Worm (Caenorhabditis elegans) whole organism, L2 larva: ENCODE results near the gene inx-18.

Experiments used
- C34F6.9 ChIP-seq: fragments of 150-350 bp; optimal IDR thresholded peaks from 2 replicates; lab custom pipeline; 2014; ENCODE audit warnings: missing biosample characterization, missing genetic modification characterization
- F13H6.1 ChIP-seq: sonication (generic microtip); optimal IDR thresholded peaks from 2 replicates; lab custom pipeline; 2016; ENCODE audit warnings: missing genetic modification characterization, missing compliant biosample characterization
- Y55F3AM.14 ChIP-seq: fragments of 200-800 bp; sonication (Bioruptor generic); optimal IDR thresholded peaks from 2 replicates; lab custom pipeline; 2018; ENCODE audit warnings: mild to moderate bottlenecking, missing genetic modification characterization, missing compliant biosample characterization
- ama-1 ChIP-seq: fragments of 150-350 bp; optimal IDR thresholded peaks from 2 replicates; lab custom pipeline; 2018; ENCODE audit warnings: inconsistent platforms
- blmp-1 ChIP-seq: sonication (generic microtip); optimal IDR thresholded peaks from 2 replicates; lab custom pipeline; 2017; ENCODE audit warnings: missing genetic modification characterization, mild to moderate bottlenecking, missing compliant biosample characterization, antibody characterized with exemption, moderate library complexity; ENCODE audit not compliant: insufficient read depth
- ceh-16 ChIP-seq: fragments of 150-350 bp; optimal IDR thresholded peaks from 2 replicates; lab custom pipeline; 2014; ENCODE audit warnings: missing biosample characterization, missing genetic modification characterization
- crh-2 ChIP-seq: sonication (generic microtip); optimal IDR thresholded peaks from 2 replicates; lab custom pipeline; 2017; ENCODE audit warnings: missing biosample characterization, missing genetic modification characterization
- elt-1 ChIP-seq: fragments of 150-350 bp; optimal IDR thresholded peaks from 2 replicates; lab custom pipeline; 2014; ENCODE audit warnings: missing biosample characterization, missing genetic modification characterization
- elt-3 ChIP-seq: sonication (generic microtip); optimal IDR thresholded peaks from 2 replicates; lab custom pipeline; 2017; ENCODE audit warnings: missing biosample characterization, missing genetic modification characterization
- fos-1 ChIP-seq: fragments of 150-350 bp; optimal IDR thresholded peaks from 2 replicates; lab custom pipeline; 2014; ENCODE audit warnings: missing biosample characterization, missing genetic modification characterization
- gmeb-1 ChIP-seq: fragments of 150-350 bp; optimal IDR thresholded peaks from 2 replicates; lab custom pipeline; 2014; ENCODE audit warnings: missing biosample characterization, missing genetic modification characterization
- lin-39 ChIP-seq: fragments of 150-350 bp; optimal IDR thresholded peaks from 2 replicates; lab custom pipeline; 2014; ENCODE audit warnings: missing biosample characterization, missing genetic modification reagents, missing genetic modification characterization
- lsy-2 ChIP-seq, 2 experiments: fragments of 150-350 bp in 1 of 2; sonication (generic microtip) in 1 of 2; optimal IDR thresholded peaks; 2 replicates each; lab custom pipeline; 2014 to 2017; ENCODE audit warnings: missing biosample characterization in 2 of 2, missing genetic modification characterization in 2 of 2
- mab-5 ChIP-seq: fragments of 150-350 bp; optimal IDR thresholded peaks from 2 replicates; lab custom pipeline; 2014; ENCODE audit warnings: missing biosample characterization, missing genetic modification characterization
- mbf-1 ChIP-seq: sonication (generic microtip); optimal IDR thresholded peaks from 2 replicates; lab custom pipeline; 2017; ENCODE audit warnings: missing biosample characterization, missing genetic modification characterization
- mdl-1 ChIP-seq, 2 experiments: fragments of 150-350 bp in 1 of 2; sonication (generic microtip) in 1 of 2; optimal IDR thresholded peaks; 2 replicates each; lab custom pipeline; 2017; ENCODE audit warnings: missing biosample characterization in 2 of 2, missing genetic modification characterization in 2 of 2
- nhr-11 ChIP-seq: fragments of 150-350 bp; optimal IDR thresholded peaks from 2 replicates; lab custom pipeline; 2014; ENCODE audit warnings: missing biosample characterization, missing genetic modification characterization
- nhr-129 ChIP-seq: fragments of 150-350 bp; optimal IDR thresholded peaks from 2 replicates; lab custom pipeline; 2014; ENCODE audit warnings: missing biosample characterization, missing genetic modification characterization
- nhr-23 ChIP-seq: fragments of 150-350 bp; optimal IDR thresholded peaks from 2 replicates; lab custom pipeline; 2014; ENCODE audit warnings: missing biosample characterization, missing genetic modification reagents, missing genetic modification characterization
- nhr-237 ChIP-seq: fragments of 150-350 bp; optimal IDR thresholded peaks from 2 replicates; lab custom pipeline; 2014; ENCODE audit warnings: missing biosample characterization, missing genetic modification characterization
- nhr-25 ChIP-seq: fragments of 150-350 bp; sonication (generic microtip); optimal IDR thresholded peaks from 3 replicates; lab custom pipeline; 2014; ENCODE audit warnings: missing biosample characterization, missing genetic modification characterization
- nhr-77 ChIP-seq: fragments of 150-350 bp; optimal IDR thresholded peaks from 2 replicates; lab custom pipeline; 2014; ENCODE audit warnings: missing biosample characterization, missing genetic modification characterization
- peb-1 ChIP-seq: fragments of 150-350 bp; optimal IDR thresholded peaks from 2 replicates; lab custom pipeline; 2014; ENCODE audit warnings: missing biosample characterization, missing genetic modification characterization
- sem-4 ChIP-seq: fragments of 150-350 bp; optimal IDR thresholded peaks from 2 replicates; lab custom pipeline; 2014; ENCODE audit warnings: missing biosample characterization, missing genetic modification reagents, missing genetic modification characterization
- skn-1 ChIP-seq: sonication (generic microtip); optimal IDR thresholded peaks from 2 replicates; lab custom pipeline; 2017; ENCODE audit warnings: missing biosample characterization, missing genetic modification characterization
- sma-3 ChIP-seq: sonication (generic microtip); optimal IDR thresholded peaks from 2 replicates; lab custom pipeline; 2016; ENCODE audit warnings: missing genetic modification reagents, missing genetic modification characterization, missing compliant biosample characterization
- sma-9 ChIP-seq, 2 experiments: fragments of 150-350 bp in 1 of 2; sonication (generic microtip) in 1 of 2; optimal IDR thresholded peaks; 2 replicates each; lab custom pipeline; 2014 to 2016; ENCODE audit warnings: missing genetic modification characterization in 2 of 2, mild to moderate bottlenecking in 1 of 2, missing biosample characterization in 1 of 2, missing compliant biosample characterization in 1 of 2, missing genetic modification reagents in 1 of 2, moderate library complexity in 1 of 2
- snpc-4 ChIP-seq: fragments of 150-350 bp; optimal IDR thresholded peaks from 2 replicates; lab custom pipeline; 2014; ENCODE audit warnings: missing biosample characterization, missing genetic modification characterization
- unc-62 ChIP-seq: fragments of 150-350 bp; optimal IDR thresholded peaks from 2 replicates; lab custom pipeline; 2014; ENCODE audit warnings: missing biosample characterization, missing genetic modification reagents, missing genetic modification characterization
- ztf-1 ChIP-seq: fragments of 200-800 bp; sonication (Bioruptor generic); conservative IDR thresholded peaks from 2 replicates; pipeline ENCODE4 v1.3.6; 2022; ENCODE audit warnings: missing genetic modification characterization, missing compliant biosample characterization
- ztf-4 ChIP-seq: fragments of 150-350 bp; optimal IDR thresholded peaks from 2 replicates; lab custom pipeline; 2014; ENCODE audit warnings: missing biosample characterization, missing genetic modification characterization

inx-18 gene

DNA sequence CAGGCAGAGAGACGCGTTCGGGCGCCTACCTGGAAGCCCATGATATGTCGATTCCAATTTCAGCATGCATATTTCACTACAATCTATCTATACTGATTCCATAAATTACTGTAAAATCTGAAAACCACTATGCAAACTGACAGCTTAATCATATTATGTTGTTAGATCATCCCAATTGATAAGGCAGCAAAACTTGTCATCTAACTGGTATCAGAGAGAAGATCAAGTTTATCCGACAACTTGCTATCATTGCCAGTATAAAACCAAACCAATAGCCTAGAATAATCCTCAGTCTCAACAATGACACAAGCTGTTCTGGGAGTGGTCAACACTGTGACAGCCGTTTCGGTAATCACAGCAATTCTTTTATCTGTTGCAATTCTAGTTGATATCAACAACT, 2.0 kb upstream of the inx-18 start, which contains the start of gene col-102:
TSS of gene col-102 (plus strand) at position 301 of the 400 bp plus-strand sequence.
- TF ChIP-seq mbf-1 (tag; lab: Kevin White, UChicago) (no peak), mdl-1 (tag; optimal IDR thresholded peaks at IDR 0.05; lab: Kevin White, UChicago) (no peak), crh-2 (tag; lab: Kevin White, UChicago) (no peak), nhr-11 (tag; lab: Kevin White, UChicago) (no peak), blmp-1 (tag; lab: Kevin White, UChicago) (no peak), skn-1 (no peak), elt-3 (no peak), nhr-129 (tag; lab: Kevin White, UChicago) (no peak), nhr-237 (tag; lab: Kevin White, UChicago) (no peak), C34F6.9 (tag; lab: Kevin White, UChicago) (no peak), nhr-25 (tag; lab: Kevin White, UChicago) (no peak), ama-1 (lab: Kevin White, UChicago) (no peak), nhr-77 (tag; lab: Kevin White, UChicago) (no peak), F13H6.1 (tag; lab: Kevin White, UChicago) (no peak), ztf-1 (GFP tag; lab: Robert Waterston, UW) (no peak)

DNA sequence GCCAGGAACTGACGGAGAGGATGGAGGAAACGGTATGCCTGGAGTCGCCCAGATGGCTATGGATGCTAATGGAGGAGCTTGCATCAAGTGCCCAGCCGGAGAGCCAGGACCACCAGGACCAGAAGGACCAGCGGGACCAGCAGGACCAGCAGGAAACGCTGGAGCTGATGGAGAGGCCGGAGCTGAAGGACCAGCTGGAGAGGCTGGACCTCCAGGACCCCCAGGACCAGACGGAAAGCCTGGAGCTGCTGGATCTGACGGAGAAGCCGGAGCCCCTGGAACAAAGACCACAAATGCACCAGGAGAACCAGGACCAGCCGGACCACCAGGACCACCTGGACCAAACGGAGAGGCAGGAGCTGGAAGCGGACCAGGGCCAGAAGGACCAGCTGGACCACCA, 1.3 kb upstream of the inx-18 start:
- TF ChIP-seq ztf-1 (GFP tag; lab: Robert Waterston, UW) (no peak), fos-1 (tag; lab: Kevin White, UChicago) (no peak), mab-5 (tag; lab: Kevin White, UChicago) (no peak), C34F6.9 (tag; lab: Kevin White, UChicago) (no peak), ceh-16 (tag; lab: Kevin White, UChicago) (no peak), elt-1 (no peak), blmp-1 (tag; lab: Kevin White, UChicago) (no peak), sma-9 (GFP tag; optimal IDR thresholded peaks at IDR 0.05; lab: Kevin White, UChicago) (no peak), sma-9 (tag; optimal IDR thresholded peaks at IDR 0.05; lab: Kevin White, UChicago) (no peak)
- TF ChIP-seq, all 48 proteins: peak for 0

DNA sequence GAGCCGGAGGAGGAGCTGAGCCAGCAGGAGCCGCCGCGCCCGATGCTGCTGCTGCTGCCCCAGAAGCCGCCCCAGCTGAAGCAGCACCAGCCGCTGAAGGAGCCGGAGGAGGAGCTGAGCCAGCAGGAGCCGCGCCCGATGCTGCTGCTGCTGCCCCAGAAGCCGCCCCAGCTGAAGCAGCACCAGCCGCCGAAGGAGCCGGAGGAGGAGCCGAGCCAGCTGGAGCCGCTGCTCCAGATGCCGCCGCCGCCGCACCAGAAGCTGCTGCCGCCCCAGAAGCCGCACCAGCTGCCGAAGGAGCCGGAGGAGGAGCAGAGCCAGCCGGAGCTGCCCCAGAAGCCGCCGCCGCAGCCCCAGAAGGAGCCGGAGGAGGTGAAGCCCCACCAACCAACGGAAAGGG, 724 bp upstream of the inx-18 start:
- TF ChIP-seq gmeb-1 (tag; lab: Kevin White, UChicago) (no peak), nhr-129 (tag; lab: Kevin White, UChicago) (no peak), lsy-2 (tag; optimal IDR thresholded peaks at IDR 0.05; lab: Kevin White, UChicago) (no peak), nhr-23 (tag; lab: Kevin White, UChicago) (no peak)

DNA sequence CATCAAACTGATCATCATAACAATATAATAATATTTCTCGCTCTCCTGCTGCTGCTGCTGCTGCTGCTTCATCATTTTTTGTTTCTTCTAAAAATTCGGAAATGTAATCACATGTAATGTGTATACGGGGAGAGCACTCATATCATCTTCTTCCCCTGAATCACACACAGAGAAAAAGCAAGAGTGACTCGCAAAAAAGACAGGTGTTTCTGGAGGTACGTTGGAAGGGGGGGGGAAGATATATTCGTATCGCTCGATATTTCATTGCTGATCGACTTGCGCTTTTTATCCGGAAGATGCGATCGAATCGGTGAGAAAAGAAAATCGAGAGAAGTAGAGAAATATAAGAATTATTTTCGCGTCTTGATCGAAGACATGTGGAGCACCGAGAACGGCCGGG, 1.5 kb downstream of the inx-18 start:
- TF ChIP-seq F13H6.1 (tag; lab: Kevin White, UChicago) (peak; percentile 24), sem-4 (tag; lab: Kevin White, UChicago) (no peak), nhr-129 (tag; lab: Kevin White, UChicago) (peak; percentile 47)

DNA sequence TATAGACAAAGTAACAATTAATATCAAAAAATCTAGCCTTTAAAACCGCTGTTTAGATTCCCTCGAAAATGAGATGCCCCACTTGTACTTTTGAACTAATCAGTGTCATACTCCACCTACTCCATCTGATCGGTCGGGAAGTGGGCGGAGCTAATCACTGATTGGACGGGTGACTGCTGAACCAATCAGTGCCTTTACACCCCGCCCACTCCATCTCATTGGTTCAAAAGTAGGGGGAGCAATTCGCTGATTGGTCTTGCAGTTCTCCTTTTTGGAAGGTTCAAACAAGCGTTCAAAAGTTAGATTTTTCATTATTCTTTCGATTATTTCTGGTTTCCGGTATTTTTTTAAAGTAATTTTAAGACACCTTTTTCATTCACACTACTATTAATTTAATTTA, 7.0 kb downstream of the inx-18 start:
- TF ChIP-seq blmp-1 (tag; lab: Kevin White, UChicago), result no peak

DNA sequence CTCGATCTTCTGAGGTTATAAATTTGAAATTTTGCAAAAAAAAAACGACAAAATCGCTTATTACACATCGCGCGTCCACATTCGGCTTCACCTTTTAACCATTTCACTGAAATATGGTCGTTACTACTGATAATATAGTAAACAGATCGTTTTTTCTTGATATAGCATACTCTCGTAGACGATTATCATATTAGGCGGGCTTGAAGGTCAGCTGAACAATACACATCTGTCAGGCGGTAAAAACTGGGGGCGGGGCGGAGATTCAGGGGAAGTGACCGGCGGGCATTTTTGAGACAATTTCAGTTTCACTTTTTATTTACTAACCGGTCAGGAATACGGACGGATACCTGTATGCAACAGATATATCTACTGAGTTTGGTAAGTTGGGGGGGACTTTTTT, 9.1 kb downstream of the inx-18 start, which contains the start of gene C18H7.1:
TSS of gene C18H7.1 (plus strand) at position 301 of the 400 bp plus-strand sequence.
- no peak for TF ChIP-seq elt-3
- TF ChIP-seq peb-1 (tag; lab: Kevin White, UChicago), result no peak
- no peak for TF ChIP-seq ztf-4 (tag; lab: Kevin White, UChicago)
- no peak for TF ChIP-seq lin-39 (tag; lab: Kevin White, UChicago)
- no peak for TF ChIP-seq sma-3
- no peak for TF ChIP-seq unc-62 (GFP tag; lab: Kevin White, UChicago)

DNA sequence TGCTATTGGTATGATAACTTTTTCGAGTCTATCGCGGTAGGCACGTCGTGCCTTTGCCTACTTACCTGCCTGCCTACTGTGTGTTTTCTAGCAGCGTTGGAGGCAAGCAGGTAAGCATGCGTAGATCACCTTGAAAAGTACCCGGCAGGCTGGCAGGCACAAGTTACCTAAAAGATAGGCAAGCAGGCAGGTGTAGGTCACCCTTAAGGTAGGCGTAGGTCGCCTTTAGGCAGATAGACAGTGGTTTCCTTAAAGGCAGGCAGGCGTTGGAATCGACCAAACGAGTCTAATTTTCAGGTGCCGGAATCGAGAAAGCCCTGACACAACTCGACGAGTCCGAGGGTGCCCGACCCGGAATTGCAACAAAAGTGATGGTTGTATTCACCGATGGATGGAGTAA, 13.6 kb downstream of the inx-18 start:
- no peak for TF ChIP-seq Y55F3AM.14 (GFP tag; lab: Kevin White, UChicago)
- TF ChIP-seq lin-39 (tag; lab: Kevin White, UChicago), result no peak
- no peak for TF ChIP-seq snpc-4 (tag; lab: Kevin White, UChicago)
- no peak for TF ChIP-seq mdl-1 (tag; optimal IDR thresholded peaks at IDR 0.05; lab: Kevin White, UChicago)
- no peak for TF ChIP-seq ceh-16 (tag; lab: Kevin White, UChicago)
- TF ChIP-seq nhr-25 (tag; lab: Kevin White, UChicago), result no peak
- no peak for TF ChIP-seq C34F6.9 (tag; lab: Kevin White, UChicago)
- TF ChIP-seq, all 48 proteins: peak for 0
